Worm (Caenorhabditis elegans) whole organism, L3 larva: Measurements from ENCODE around the gene F34D10.8.

Source experiments
- ceh-28 ChIP-seq: fragments of 150-350 bp; optimal IDR thresholded peaks from 2 replicates; lab custom pipeline; 2014; ENCODE audit warnings: missing biosample characterization, missing genetic modification reagents, missing genetic modification characterization
- egl-27 ChIP-seq: sonication (generic microtip); optimal IDR thresholded peaks from 4 replicates; lab custom pipeline; 2017; ENCODE audit warnings: missing biosample characterization, missing genetic modification reagents, missing genetic modification characterization
- fos-1 ChIP-seq: fragments of 150-350 bp; optimal IDR thresholded peaks from 2 replicates; lab custom pipeline; 2014; ENCODE audit warnings: missing biosample characterization, missing genetic modification characterization
- nhr-11 ChIP-seq: fragments of 150-350 bp; optimal IDR thresholded peaks from 2 replicates; lab custom pipeline; 2014; ENCODE audit warnings: missing biosample characterization, missing genetic modification characterization
- nhr-28 ChIP-seq: fragments of 150-350 bp; optimal IDR thresholded peaks from 2 replicates; lab custom pipeline; 2014; ENCODE audit warnings: missing biosample characterization, missing genetic modification characterization
- sea-2 ChIP-seq: fragments of 150-350 bp; sonication (generic microtip); optimal IDR thresholded peaks from 4 replicates; lab custom pipeline; 2014; ENCODE audit warnings: missing biosample characterization, missing genetic modification reagents, missing genetic modification characterization
- unc-62 ChIP-seq: fragments of 150-350 bp; sonication (generic microtip); optimal IDR thresholded peaks from 4 replicates; lab custom pipeline; 2014; ENCODE audit warnings: missing biosample characterization, missing genetic modification reagents, missing genetic modification characterization

ce11 chrIII:3692516-3692915 is 38.1 kb upstream of the F34D10.8 start:
- no peak for TF ChIP-seq unc-62 (GFP tag; lab: Kevin White, UChicago)
- TF ChIP-seq nhr-28 (tag; lab: Kevin White, UChicago): no peak
- TF ChIP-seq nhr-11: no peak
- TF ChIP-seq ceh-28 (tag; lab: Kevin White, UChicago): no peak
- no peak for TF ChIP-seq sea-2 (GFP tag; lab: Kevin White, UChicago)
- TF ChIP-seq fos-1 (tag; lab: Kevin White, UChicago): no peak
- no peak for TF ChIP-seq egl-27 (tag; lab: Kevin White, UChicago)
